Worm (Caenorhabditis elegans): Measurements from ENCODE around the gene svh-11.

svh-11 gene

DNA sequence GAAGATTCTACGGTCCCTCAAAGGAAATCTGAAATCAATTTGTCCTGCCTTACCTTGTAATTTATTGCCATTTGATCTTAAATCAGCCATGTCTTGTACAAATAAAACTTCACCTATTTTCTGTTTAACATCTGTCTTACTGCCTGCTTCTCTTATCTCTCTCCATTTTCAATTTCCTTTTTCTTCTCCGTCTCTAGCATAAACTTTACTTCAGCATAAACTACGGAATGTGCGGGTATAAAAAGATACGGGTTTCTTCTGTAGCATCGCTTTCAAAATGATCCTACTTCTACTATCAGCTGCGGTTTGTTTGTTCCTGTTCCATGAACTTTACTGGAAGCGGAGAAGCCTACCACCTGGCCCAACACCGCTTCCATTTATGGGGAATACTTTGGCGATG lies 37.9 kb downstream of the svh-11 start, which contains the start of gene cyp-33C5 (continued):
- TF ChIP-seq nhr-42 (GFP tag; IDR thresholded peaks at IDR 0.05) (no peak), spr-1 (tag; optimal IDR thresholded peaks at IDR 0.05) (no peak), F44E2.7 (GFP tag; IDR thresholded peaks at IDR 0.05) (no peak), lin-15B (tag; optimal IDR thresholded peaks at IDR 0.05) (no peak), zfp-2 (tag; optimal IDR thresholded peaks at IDR 0.05) (no peak), vab-7 (GFP tag; IDR thresholded peaks at IDR 0.05) (no peak), egl-43 (GFP tag; IDR thresholded peaks at IDR 0.05) (no peak), ceh-20 (GFP tag; IDR thresholded peaks at IDR 0.05) (no peak), ama-1 (optimal IDR thresholded peaks at IDR 0.05) (no peak), hlh-11 (tag; optimal IDR thresholded peaks at IDR 0.05) (peak; percentile 25), unc-62 (GFP tag; optimal IDR thresholded peaks at IDR 0.05 in 1 of 2) (no peak), unc-62 (tag; optimal IDR thresholded peaks at IDR 0.05) (no peak), unc-130 (GFP tag; optimal IDR thresholded peaks at IDR 0.05) (no peak), sdz-12 (GFP tag; optimal IDR thresholded peaks at IDR 0.05) (no peak), spr-3 (GFP tag; optimal IDR thresholded peaks at IDR 0.05) (no peak), hif-1 (tag; optimal IDR thresholded peaks at IDR 0.05) (no peak), zip-11 (GFP tag; IDR thresholded peaks at IDR 0.05) (no peak), lin-29 (GFP tag; IDR thresholded peaks at IDR 0.05) (no peak), set-16 (GFP tag; IDR thresholded peaks at IDR 0.05) (no peak), Y5F2A.4 (GFP tag; optimal IDR thresholded peaks at IDR 0.05) (no peak), rbr-2 (tag; optimal IDR thresholded peaks at IDR 0.05) (no peak), ZK546.5 (tag; optimal IDR thresholded peaks at IDR 0.05) (no peak), nhr-6 (tag; optimal IDR thresholded peaks at IDR 0.05) (no peak), daf-8 (GFP tag; IDR thresholded peaks at IDR 0.05) (no peak), dmd-6 (GFP tag; IDR thresholded peaks at IDR 0.05) (peak; percentile 70), mes-2 (tag; optimal IDR thresholded peaks at IDR 0.05; ENCODE audit: poor library complexity, severe bottlenecking) (no peak), mdl-1 (tag; optimal IDR thresholded peaks at IDR 0.05) (no peak), T20F7.1 (GFP tag; optimal IDR thresholded peaks at IDR 0.05) (no peak)

DNA sequence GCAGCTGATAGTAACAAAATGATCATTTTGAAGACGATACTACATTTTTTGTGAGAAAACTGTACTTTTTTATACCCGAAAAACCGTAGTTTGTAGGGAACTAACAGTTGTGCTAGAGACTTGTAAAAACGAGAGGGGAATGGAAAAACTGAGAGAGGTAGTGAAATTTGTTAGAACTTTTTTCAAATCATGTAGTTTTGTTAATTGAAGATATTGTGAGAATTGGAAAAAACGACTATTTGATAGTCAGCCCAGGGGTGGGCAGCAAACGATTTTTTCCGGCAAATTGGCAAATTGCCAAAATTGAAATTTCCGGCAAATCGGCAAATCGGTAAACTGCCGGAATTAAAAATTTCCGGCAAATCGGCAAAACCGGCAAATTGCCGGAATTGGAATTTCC lies 42.4 kb downstream of the svh-11 start, which contains the start of gene cyp-33C6:
Gene cyp-33C6 (minus strand): TSS at position 101 of the 400 bp plus-strand sequence.
- TF ChIP-seq nhr-25 (tag; optimal IDR thresholded peaks at IDR 0.05; ENCODE audit: borderline replicate concordance, insufficient read depth) (no peak), ceh-28 (tag; optimal IDR thresholded peaks at IDR 0.05) (no peak), lin-15B (tag; optimal IDR thresholded peaks at IDR 0.05) (no peak), rbr-2 (tag; optimal IDR thresholded peaks at IDR 0.05) (no peak), ceh-62 (tag; optimal IDR thresholded peaks at IDR 0.05) (no peak), unc-130 (GFP tag; optimal IDR thresholded peaks at IDR 0.05) (no peak), ceh-20 (GFP tag; IDR thresholded peaks at IDR 0.05) (no peak), skn-1 (tag; optimal IDR thresholded peaks at IDR 0.05) (no peak), madf-9 (GFP tag; conservative IDR thresholded peaks at IDR 0.05) (no peak)

DNA sequence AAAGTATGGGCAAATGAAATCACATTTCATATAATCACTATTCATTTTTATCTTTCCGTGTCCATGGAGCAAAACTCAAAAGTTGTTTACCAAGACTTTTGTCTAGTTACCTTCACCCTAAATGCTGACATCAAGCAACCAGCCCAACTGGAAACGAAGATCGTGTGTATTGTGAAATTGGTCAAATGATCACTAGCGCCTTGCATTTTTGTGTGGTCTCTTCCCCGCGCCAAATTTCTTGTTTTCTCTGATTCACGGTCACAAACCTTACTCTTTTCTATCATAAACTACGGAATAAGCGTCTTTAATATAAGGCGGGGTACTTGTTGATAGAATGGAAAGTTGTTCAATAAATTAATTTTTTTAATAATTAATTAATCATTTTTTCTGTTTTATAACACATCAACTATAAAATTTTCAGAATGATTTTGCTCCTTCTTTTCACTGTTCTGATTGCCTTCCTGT lies 43.3 kb downstream of the svh-11 start, which contains the start of gene cyp-33C7:
Gene cyp-33C7 (plus strand): TSS at position 415 of the 465 bp plus-strand sequence.
- TF ChIP-seq hlh-30 (tag; optimal IDR thresholded peaks at IDR 0.05; ENCODE audit: insufficient read depth), result peak; percentile 90
- no peak for TF ChIP-seq nhr-25 (tag; optimal IDR thresholded peaks at IDR 0.05; ENCODE audit: borderline replicate concordance, insufficient read depth)
- TF ChIP-seq jun-1 (tag; optimal IDR thresholded peaks at IDR 0.05), result no peak
- no peak for TF ChIP-seq lin-13 (GFP tag; optimal IDR thresholded peaks at IDR 0.05)
- TF ChIP-seq egl-27 (tag; optimal IDR thresholded peaks at IDR 0.05), result no peak
- no peak for TF ChIP-seq attf-4 (tag; optimal IDR thresholded peaks at IDR 0.05)
- no peak for TF ChIP-seq ceh-20 (GFP tag; IDR thresholded peaks at IDR 0.05)
- TF ChIP-seq R02D3.7 (tag; optimal IDR thresholded peaks at IDR 0.05), result no peak
- TF ChIP-seq F37D6.2 (tag; optimal IDR thresholded peaks at IDR 0.05), result no peak
- TF ChIP-seq T20F7.1 (GFP tag; optimal IDR thresholded peaks at IDR 0.05), result no peak
- TF ChIP-seq ztf-11 (tag; optimal IDR thresholded peaks at IDR 0.05), result no peak
- TF ChIP-seq hif-1 (tag; optimal IDR thresholded peaks at IDR 0.05), result peak in 1 of 2 experiments; percentile 1
- TF ChIP-seq spr-1 (tag; optimal IDR thresholded peaks at IDR 0.05), result no peak
- TF ChIP-seq F49E8.2 (tag; optimal IDR thresholded peaks at IDR 0.05; ENCODE audit: borderline replicate concordance), result no peak
- TF ChIP-seq mdl-1 (tag; optimal IDR thresholded peaks at IDR 0.05), result peak in 1 of 2 experiments; percentile 68
- peak; percentile 82 for TF ChIP-seq nhr-102 (tag; optimal IDR thresholded peaks at IDR 0.05)
- peak; percentile 29 for TF ChIP-seq nhr-48 (tag; optimal IDR thresholded peaks at IDR 0.05)
- TF ChIP-seq unc-39 (tag; optimal IDR thresholded peaks at IDR 0.05), result no peak
- peak in 1 of 2 experiments; percentile 48 for TF ChIP-seq unc-62 (GFP tag; optimal IDR thresholded peaks at IDR 0.05 in 1 of 2)
- no peak for TF ChIP-seq unc-62 (tag; optimal IDR thresholded peaks at IDR 0.05)
- no peak for TF ChIP-seq Y48G9A.11 (GFP tag; IDR thresholded peaks at IDR 0.05)
- no peak for TF ChIP-seq fos-1 (tag; optimal IDR thresholded peaks at IDR 0.05)
- TF ChIP-seq dpl-1 (GFP tag; optimal IDR thresholded peaks at IDR 0.05), result peak; percentile 15

All from whole organism, L4 larva.